Fruit fly (Drosophila melanogaster) whole organism: Measurements from ENCODE around the gene CG3168.

ENCODE experiments used
- CG8478 ChIP-seq: fragments of >200 bp; optimal IDR thresholded peaks from 2 replicates; lab custom pipeline; 2018; ENCODE audit warnings: inconsistent platforms
- EcR ChIP-seq, 2 experiments: fragments of >200 bp; optimal IDR thresholded peaks; 2 replicates each; lab custom pipeline; 2017; ENCODE audit warnings: missing biosample characterization in 2 of 2, missing genetic modification characterization in 2 of 2, missing genetic modification reagents in 2 of 2
- pan ChIP-seq: fragments of >200 bp; optimal IDR thresholded peaks from 2 replicates; lab custom pipeline; 2017
- psq ChIP-seq: fragments of >200 bp; optimal IDR thresholded peaks from 2 replicates; lab custom pipeline; 2017
- usp ChIP-seq: fragments of >200 bp; optimal IDR thresholded peaks from 2 replicates; lab custom pipeline; 2017; ENCODE audit warnings: missing biosample characterization, missing genetic modification characterization, mixed read lengths

dm6 chrX:6708580-6709199 lies 31.1 kb downstream of the CG3168 start:
- TF ChIP-seq usp (no peak), pan (lab: Kevin White, UChicago) (no peak), CG8478 (lab: Kevin White, UChicago) (no peak), psq (no peak), EcR (GFP tag; optimal IDR thresholded peaks at IDR 0.05; lab: Kevin White, UChicago) (no peak)
